Worm (Caenorhabditis elegans) whole organism, L4/young adult: ENCODE measurements around the gene F01D5.6.

Experiments used
- W03F9.2 ChIP-seq: fragments of 150-350 bp; optimal IDR thresholded peaks from 2 replicates; lab custom pipeline; 2014; ENCODE audit warnings: missing biosample characterization, missing genetic modification characterization
- him-1 ChIP-seq: sonication (generic microtip); optimal IDR thresholded peaks from 2 replicates; lab custom pipeline; 2016; ENCODE audit warnings: missing genotype, missing genetic modification reagents, missing genetic modification characterization, missing compliant biosample characterization

DNA sequence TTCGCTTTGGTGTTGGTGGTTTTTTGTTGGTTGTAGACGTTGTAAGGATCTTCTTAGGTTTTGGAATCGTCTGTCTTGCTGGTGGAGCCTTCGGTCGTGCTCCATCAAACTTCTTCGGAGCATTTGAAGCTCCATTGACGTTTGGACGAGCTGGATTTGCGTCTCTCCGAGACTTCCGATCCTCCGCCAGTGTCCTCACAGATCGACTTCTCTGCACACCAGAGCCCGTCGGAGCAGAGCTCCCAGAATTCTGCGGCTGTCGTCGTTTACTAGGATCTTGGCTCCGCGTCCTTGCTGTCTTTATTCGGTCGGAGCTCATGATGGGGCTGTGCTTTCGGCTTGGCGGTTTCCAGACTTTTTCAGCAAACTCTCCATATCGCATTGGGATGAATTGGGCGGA, 44.7 kb upstream of the F01D5.6 start:
- TF ChIP-seq him-1 (tag; lab: Kevin White, UChicago) (no peak), W03F9.2 (no peak)
